Fruit fly (Drosophila melanogaster) whole organism, embryonic: ENCODE measurements around the gene Gs2.

Experiments used
- B-H2 ChIP-seq: fragments of 200-800 bp; sonication (Bioruptor generic); optimal IDR thresholded peaks from 2 replicates; lab custom pipeline; 2018; ENCODE audit warnings: missing biosample characterization, mild to moderate bottlenecking, missing genetic modification characterization
- Blimp-1 ChIP-seq: fragments of 200-800 bp; sonication (Bioruptor generic); optimal IDR thresholded peaks from 3 replicates; lab custom pipeline; 2018; ENCODE audit warnings: missing biosample characterization, missing genetic modification characterization, mild to moderate bottlenecking, moderate library complexity, missing genetic modification reagents
- CG11723 ChIP-seq: fragments of 200-800 bp; sonication (Bioruptor generic); optimal IDR thresholded peaks from 2 replicates; lab custom pipeline; 2017; ENCODE audit warnings: missing biosample characterization, mild to moderate bottlenecking, missing genetic modification characterization
- CG1233 ChIP-seq: fragments of 200-800 bp; sonication (Bioruptor generic); optimal IDR thresholded peaks from 4 replicates; lab custom pipeline; 2018; ENCODE audit warnings: missing biosample characterization, mild to moderate bottlenecking, missing genetic modification characterization
- CG12769 ChIP-seq: fragments of 200-800 bp; sonication (Bioruptor generic); optimal IDR thresholded peaks from 2 replicates; lab custom pipeline; 2019; ENCODE audit warnings: missing biosample characterization, mild to moderate bottlenecking, missing genetic modification characterization, moderate library complexity
- CG13287 ChIP-seq: fragments of 200-800 bp; sonication (Bioruptor generic); IDR thresholded peaks from 2 replicates; pipeline ENCODE4 v1.3.6; 2022; ENCODE audit warnings: missing biosample characterization, missing genetic modification characterization; ENCODE audit not compliant: partially characterized antibody
- CG13894 ChIP-seq: fragments of 200-800 bp; sonication (Bioruptor generic); optimal IDR thresholded peaks from 3 replicates; lab custom pipeline; 2018; ENCODE audit warnings: missing biosample characterization, mild to moderate bottlenecking, missing genetic modification characterization, moderate library complexity
- CG1603 ChIP-seq: fragments of 200-800 bp; sonication (Bioruptor generic); optimal IDR thresholded peaks from 2 replicates; lab custom pipeline; 2019; ENCODE audit warnings: missing biosample characterization, mild to moderate bottlenecking, missing genetic modification characterization, moderate library complexity
- CG16779 ChIP-seq: fragments of 200-800 bp; sonication (Bioruptor generic); IDR thresholded peaks from 2 replicates; pipeline ENCODE4 v1.3.6; 2022; ENCODE audit warnings: missing biosample characterization, missing genetic modification characterization
- CG2116 ChIP-seq: fragments of 200-800 bp; sonication (Bioruptor generic); optimal IDR thresholded peaks from 3 replicates; lab custom pipeline; 2018; ENCODE audit warnings: missing biosample characterization, mild to moderate bottlenecking, missing genetic modification characterization
- CG2712 ChIP-seq: fragments of 200-800 bp; optimal IDR thresholded peaks from 3 replicates; lab custom pipeline; 2019; ENCODE audit warnings: missing biosample characterization, mild to moderate bottlenecking, missing genetic modification characterization, moderate library complexity
- CG3065 ChIP-seq: fragments of 200-800 bp; sonication (Bioruptor generic); optimal IDR thresholded peaks from 2 replicates; lab custom pipeline; 2016; ENCODE audit warnings: missing biosample characterization, missing genetic modification characterization
- CG34422 ChIP-seq: fragments of 200-800 bp; sonication (Bioruptor generic); IDR thresholded peaks from 3 replicates; pipeline ENCODE4 v1.3.6; 2022; ENCODE audit warnings: missing biosample characterization, missing genetic modification characterization
- CG4282 ChIP-seq: fragments of 200-800 bp; sonication (Bioruptor generic); optimal IDR thresholded peaks from 2 replicates; lab custom pipeline; 2016; ENCODE audit warnings: missing biosample characterization, missing genetic modification characterization
- CG4424 ChIP-seq: fragments of 200-800 bp; sonication (Bioruptor generic); optimal IDR thresholded peaks from 3 replicates; lab custom pipeline; 2016; ENCODE audit warnings: missing biosample characterization, missing genetic modification characterization
- CG4820 ChIP-seq: fragments of 200-800 bp; sonication (Bioruptor generic); optimal IDR thresholded peaks from 3 replicates; lab custom pipeline; 2016; ENCODE audit warnings: missing biosample characterization, missing genetic modification characterization
- CG6654 ChIP-seq: fragments of 200-800 bp; sonication (Bioruptor generic); optimal IDR thresholded peaks from 2 replicates; lab custom pipeline; 2017; ENCODE audit warnings: missing biosample characterization, mild to moderate bottlenecking, missing genetic modification characterization
- CG7963 ChIP-seq: fragments of 200-800 bp; sonication (Bioruptor generic); IDR thresholded peaks from 3 replicates; pipeline ENCODE4 v1.3.6; 2022; ENCODE audit warnings: missing biosample characterization, missing genetic modification characterization; ENCODE audit not compliant: partially characterized antibody
- CG9215 ChIP-seq: fragments of 200-800 bp; sonication (Bioruptor generic); IDR thresholded peaks from 2 replicates; pipeline ENCODE4 v1.3.6; 2022; ENCODE audit warnings: missing biosample characterization, missing genetic modification characterization
- CTCF ChIP-seq: fragments of 200-800 bp; sonication (Bioruptor generic); optimal IDR thresholded peaks from 2 replicates; lab custom pipeline; 2017; ENCODE audit warnings: missing biosample characterization, mild to moderate bottlenecking, missing genetic modification characterization, moderate library complexity
- Camta ChIP-seq: fragments of 200-800 bp; sonication (Bioruptor generic); optimal IDR thresholded peaks from 2 replicates; lab custom pipeline; 2016; ENCODE audit warnings: missing biosample characterization, missing genetic modification characterization
- Dp ChIP-seq: fragments of 200-800 bp; sonication (Bioruptor generic); optimal IDR thresholded peaks from 2 replicates; lab custom pipeline; 2018; ENCODE audit warnings: missing biosample characterization, mild to moderate bottlenecking, missing genetic modification characterization, moderate library complexity
- E2f2 ChIP-seq: fragments of 200-800 bp; sonication (Bioruptor generic); IDR thresholded peaks from 2 replicates; pipeline ENCODE4 v1.3.6; 2022; ENCODE audit warnings: missing biosample characterization, missing genetic modification characterization
- Lim3 ChIP-seq: fragments of 200-800 bp; sonication (Bioruptor generic); IDR thresholded peaks from 2 replicates; pipeline ENCODE4 v1.3.6; 2022; ENCODE audit warnings: missing biosample characterization, missing genetic modification characterization
- Mad ChIP-seq: fragments of 200-800 bp; sonication (Bioruptor generic); optimal IDR thresholded peaks from 2 replicates; lab custom pipeline; 2016; ENCODE audit warnings: missing biosample characterization, missing genetic modification characterization
- Med ChIP-seq: fragments of 200-800 bp; sonication (Bioruptor generic); peaks from one replicate; lab custom pipeline; 2016; ENCODE audit warnings: missing biosample characterization, missing genetic modification characterization, mild to moderate bottlenecking, inconsistent platforms, moderate library complexity
- Meics ChIP-seq: fragments of 200-800 bp; sonication (Bioruptor generic); optimal IDR thresholded peaks from 2 replicates; lab custom pipeline; 2017; ENCODE audit warnings: missing biosample characterization, mild to moderate bottlenecking, missing genetic modification characterization
- Myb ChIP-seq: fragments of 200-800 bp; sonication (Bioruptor generic); optimal IDR thresholded peaks from 2 replicates; lab custom pipeline; 2016; ENCODE audit warnings: missing biosample characterization, missing genetic modification characterization
- NfI ChIP-seq: fragments of 200-800 bp; sonication (Bioruptor generic); optimal IDR thresholded peaks from 3 replicates; lab custom pipeline; 2018; ENCODE audit warnings: missing biosample characterization, mild to moderate bottlenecking, missing genetic modification characterization, moderate library complexity
- Oaz ChIP-seq: fragments of 200-800 bp; sonication (Bioruptor generic); IDR thresholded peaks from 2 replicates; pipeline ENCODE4 v1.3.6; 2022; ENCODE audit warnings: missing biosample characterization, missing genetic modification characterization
- Pdp1 ChIP-seq, 2 experiments: fragments of 200-800 bp; sonication (Bioruptor generic); optimal IDR thresholded peaks; 3 replicates each; lab custom pipeline; 2016; ENCODE audit warnings: missing biosample characterization in 2 of 2, missing genetic modification characterization in 2 of 2, mild to moderate bottlenecking in 1 of 2, moderate library complexity in 1 of 2
- Sin3A ChIP-seq: fragments of >200 bp; optimal IDR thresholded peaks from 2 replicates; lab custom pipeline; 2018
- abd-A ChIP-seq: fragments of 200-800 bp; sonication (Bioruptor generic); optimal IDR thresholded peaks from 3 replicates; lab custom pipeline; 2019; ENCODE audit warnings: missing biosample characterization, mild to moderate bottlenecking, missing genetic modification characterization, moderate library complexity
- amos ChIP-seq: fragments of 200-800 bp; sonication (Bioruptor generic); IDR thresholded peaks from 2 replicates; pipeline ENCODE4 v1.3.6; 2022; ENCODE audit warnings: missing biosample characterization, missing genetic modification characterization; ENCODE audit not compliant: partially characterized antibody
- bab2 ChIP-seq: fragments of 200-800 bp; sonication (Bioruptor generic); optimal IDR thresholded peaks from 2 replicates; lab custom pipeline; 2016; ENCODE audit warnings: missing biosample characterization, missing genetic modification characterization
- bbx ChIP-seq: fragments of 200-800 bp; sonication (Bioruptor generic); IDR thresholded peaks from 2 replicates; pipeline ENCODE4 v1.3.6; 2022; ENCODE audit warnings: missing biosample characterization, missing genetic modification characterization; ENCODE audit not compliant: partially characterized antibody
- chinmo ChIP-seq: fragments of 200-800 bp; sonication (Bioruptor generic); IDR thresholded peaks from 4 replicates; pipeline ENCODE4 v1.3.6; 2022; ENCODE audit warnings: missing biosample characterization, missing genetic modification characterization; ENCODE audit not compliant: partially characterized antibody
- cwo ChIP-seq: fragments of 200-800 bp; sonication (Bioruptor generic); optimal IDR thresholded peaks from 3 replicates; lab custom pipeline; 2017; ENCODE audit warnings: missing biosample characterization, missing genetic modification characterization, mild to moderate bottlenecking, moderate library complexity, missing genetic modification reagents
- gro ChIP-seq: fragments of 200-800 bp; sonication (Bioruptor generic); optimal IDR thresholded peaks from 2 replicates; lab custom pipeline; 2016; ENCODE audit warnings: missing biosample characterization, missing genetic modification characterization
- pzg ChIP-seq: fragments of 200-800 bp; sonication (Bioruptor generic); optimal IDR thresholded peaks from 3 replicates; lab custom pipeline; 2018; ENCODE audit warnings: missing biosample characterization, mild to moderate bottlenecking, missing genetic modification characterization, moderate library complexity
- ro ChIP-seq: fragments of 200-800 bp; sonication (Bioruptor generic); IDR thresholded peaks from 2 replicates; pipeline ENCODE4 v1.3.6; 2022; ENCODE audit warnings: missing biosample characterization, missing genetic modification characterization
- sd ChIP-seq: fragments of 200-800 bp; sonication (Bioruptor generic); optimal IDR thresholded peaks from 3 replicates; lab custom pipeline; 2018; ENCODE audit warnings: missing biosample characterization, mild to moderate bottlenecking, missing genetic modification characterization, moderate library complexity
- so ChIP-seq: fragments of 200-800 bp; sonication (Bioruptor generic); IDR thresholded peaks from 3 replicates; pipeline ENCODE4 v1.3.6; 2022; ENCODE audit warnings: missing biosample characterization, missing genetic modification characterization
- sqz ChIP-seq: fragments of 200-800 bp; sonication (Bioruptor generic); optimal IDR thresholded peaks from 3 replicates; lab custom pipeline; 2018; ENCODE audit warnings: missing biosample characterization, mild to moderate bottlenecking, missing genetic modification characterization
- sr ChIP-seq: fragments of 200-800 bp; sonication (Bioruptor generic); IDR thresholded peaks from 3 replicates; pipeline ENCODE4 v1.3.6; 2022; ENCODE audit warnings: missing biosample characterization, missing genetic modification characterization
- stwl ChIP-seq: fragments of 200-800 bp; sonication (Bioruptor generic); optimal IDR thresholded peaks from 3 replicates; lab custom pipeline; 2018; ENCODE audit warnings: missing biosample characterization, mild to moderate bottlenecking, missing genetic modification characterization, moderate library complexity
- twi ChIP-seq: fragments of 200-800 bp; optimal IDR thresholded peaks from 2 replicates; lab custom pipeline; 2019; ENCODE audit warnings: missing biosample characterization, mild to moderate bottlenecking, missing genetic modification characterization, moderate library complexity

Gene Gs2

DNA sequence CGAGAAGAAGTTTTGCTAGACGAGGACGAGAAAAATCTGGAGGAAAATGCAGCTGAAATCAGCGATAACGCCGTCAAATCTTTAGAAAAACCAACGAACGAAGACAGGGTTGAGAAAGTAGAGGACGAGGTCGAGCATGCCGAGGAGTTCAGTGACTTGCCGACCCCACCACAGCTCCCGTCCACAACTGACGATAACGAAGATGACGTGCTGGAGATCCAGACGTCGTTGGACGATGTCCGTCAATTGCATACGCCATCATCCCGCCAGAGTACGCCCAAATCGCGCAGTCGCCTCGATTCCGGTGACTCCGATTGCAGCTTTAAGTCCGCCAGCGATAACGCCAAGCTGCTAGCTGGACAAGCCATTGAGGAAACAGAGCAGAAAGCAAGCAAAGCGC lies 34.5 kb downstream of the Gs2 start:
- TF ChIP-seq CG2116, result no peak
- no peak for TF ChIP-seq CG2712
- TF ChIP-seq ro, result no peak
- TF ChIP-seq CG11723 (GFP tag; lab: Kevin White, UChicago), result no peak
- no peak for TF ChIP-seq Blimp-1 (GFP tag; lab: Kevin White, UChicago)
- no peak for TF ChIP-seq CG4820 (GFP tag; lab: Kevin White, UChicago)
- no peak for TF ChIP-seq Oaz (GFP tag; lab: Robert Waterston, UW)
- no peak for TF ChIP-seq CG3065 (GFP tag; lab: Kevin White, UChicago)
- TF ChIP-seq Mad (GFP tag; lab: Kevin White, UChicago), result no peak
- no peak for TF ChIP-seq CG13894 (tag; lab: Kevin White, UChicago)
- no peak for TF ChIP-seq CG6654 (GFP tag; lab: Kevin White, UChicago)
- no peak for TF ChIP-seq bab2
- TF ChIP-seq CG7963, result no peak
- TF ChIP-seq gro, result no peak

DNA sequence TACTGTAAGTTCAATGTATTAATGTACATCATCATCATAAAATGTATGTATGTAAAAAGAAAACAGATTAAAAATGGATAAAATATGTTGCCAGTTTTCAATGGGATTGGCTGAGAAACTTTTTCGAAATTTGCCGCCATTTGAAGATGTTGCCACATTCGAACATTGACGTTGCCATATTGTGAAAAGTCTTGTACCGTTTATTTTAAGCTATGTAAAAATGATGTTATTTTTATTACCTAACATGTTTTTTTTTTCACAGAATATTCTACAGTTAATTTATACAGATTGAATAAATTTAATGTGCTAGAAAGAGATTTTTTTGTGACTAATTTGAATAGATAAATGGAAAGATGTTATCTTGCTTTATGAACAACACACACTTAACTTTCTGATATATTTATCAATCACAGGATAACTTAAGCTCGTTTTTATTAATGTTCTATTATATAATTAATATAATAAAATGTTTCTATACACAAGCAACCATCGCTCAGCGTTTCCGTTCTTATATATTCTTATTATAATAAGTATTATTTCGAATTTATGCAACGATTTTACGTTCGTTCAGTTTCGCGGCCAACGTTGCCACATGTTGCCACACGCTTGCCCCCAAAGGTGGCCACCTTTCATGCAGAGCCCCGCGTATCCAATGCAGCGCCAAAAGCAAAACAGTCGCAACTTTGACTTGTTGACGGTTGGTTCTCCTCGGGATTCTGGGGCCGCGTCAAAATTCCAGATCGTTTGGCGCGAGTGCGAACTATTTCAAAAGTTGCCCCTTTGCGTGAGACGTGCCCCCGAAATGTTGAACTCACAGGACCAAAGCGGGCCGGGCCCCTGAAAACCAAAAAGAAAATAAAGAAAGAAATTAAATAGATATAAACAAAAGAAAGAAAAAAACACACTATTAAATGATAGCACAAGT lies 36.5 kb downstream of the Gs2 start, which contains the start of gene CG43155:
Gene CG43155 (plus strand): TSS at position 875 of the 925 bp plus-strand sequence.
- TF ChIP-seq stwl (peak; percentile 14), CTCF (GFP tag; lab: Kevin White, UChicago) (peak; percentile 57), Lim3 (GFP tag; lab: Robert Waterston, UW) (no peak), CG16779 (GFP tag; lab: Robert Waterston, UW) (no peak), E2f2 (GFP tag; lab: Robert Waterston, UW) (peak; percentile 72), NfI (GFP tag; lab: Kevin White, UChicago) (no peak), pzg (GFP tag; lab: Kevin White, UChicago) (peak; percentile 20), CG1603 (peak; percentile 10), Dp (peak; percentile 70), CG13287 (peak; percentile 42; the same call in 1 of the 2 replicates), amos (GFP tag; lab: Robert Waterston, UW) (0 out of 2 replicates have a peak, but pooled peaks have one; percentile 9), bbx (peak; percentile 14; the same call in 1 of the 2 replicates), CG9215 (GFP tag; lab: Robert Waterston, UW) (no peak), Med (peak; percentile 63), Myb (GFP tag; lab: Kevin White, UChicago) (peak; percentile 34), B-H2 (GFP tag; lab: Kevin White, UChicago) (no peak), Pdp1 (GFP tag; optimal IDR thresholded peaks at IDR 0.05; lab: Kevin White, UChicago) (peak in 1 of 2 experiments; percentile 51), CG34422 (0 out of 3 replicates have a peak, but pooled peaks have one; percentile 20)

DNA sequence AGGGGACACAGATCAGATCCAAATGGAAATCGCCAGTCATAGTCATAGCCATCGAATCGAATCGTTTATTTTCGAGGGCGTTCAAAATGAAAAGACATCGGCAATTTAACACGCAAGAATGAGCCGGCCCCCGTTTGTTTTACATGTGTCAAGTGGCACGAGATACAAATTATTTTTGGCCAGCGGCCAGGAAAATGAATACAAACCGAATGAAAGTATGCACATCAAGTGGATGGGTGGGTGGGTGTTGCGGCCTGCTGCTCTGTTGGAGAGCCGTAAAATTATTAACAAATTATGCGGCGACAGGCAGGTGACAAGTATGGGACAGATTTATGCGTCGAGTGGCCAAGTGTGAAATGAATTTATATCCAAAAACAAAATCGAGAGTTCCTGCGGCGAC lies 41.4 kb downstream of the Gs2 start:
- TF ChIP-seq abd-A (tag; lab: Kevin White, UChicago) (peak; percentile 13), chinmo (GFP tag; lab: Robert Waterston, UW) (0 out of 4 replicates have a peak, but pooled peaks have one; percentile 23), sqz (GFP tag; lab: Kevin White, UChicago) (no peak), CG2116 (no peak), sd (tag; lab: Kevin White, UChicago) (peak; percentile 65), cwo (GFP tag; lab: Kevin White, UChicago) (peak; percentile 64), CG4282 (no peak), so (GFP tag; lab: Robert Waterston, UW) (peak; percentile 23; the same call in 1 of the 3 replicates), Sin3A (no peak), Camta (GFP tag; lab: Kevin White, UChicago) (no peak), CG12769 (peak; percentile 1), CG1233 (GFP tag; lab: Kevin White, UChicago) (no peak), CG4424 (GFP tag; lab: Kevin White, UChicago) (no peak), twi (no peak), CG2712 (no peak), sr (GFP tag; lab: Robert Waterston, UW) (peak; percentile 67; the same call in 2 of the 3 replicates), Meics (GFP tag; lab: Kevin White, UChicago) (no peak)
